Fruit fly (Drosophila melanogaster) whole organism, embryonic: ENCODE data around the gene CG12766.

ENCODE experiments used
- Aef1 ChIP-seq: fragments of 200-800 bp; sonication (Bioruptor generic); IDR thresholded peaks from 3 replicates; pipeline ENCODE4 v1.3.6; 2022; ENCODE audit warnings: missing biosample characterization, missing genetic modification characterization
- Antp ChIP-seq: fragments of 200-800 bp; sonication (Bioruptor generic); optimal IDR thresholded peaks from 3 replicates; lab custom pipeline; 2016; ENCODE audit warnings: missing biosample characterization, missing genetic modification characterization
- Asciz ChIP-seq: fragments of 200-800 bp; sonication (Bioruptor generic); optimal IDR thresholded peaks from 2 replicates; lab custom pipeline; 2017; ENCODE audit warnings: missing biosample characterization, mild to moderate bottlenecking, missing genetic modification characterization, missing genetic modification reagents
- Atf-2 ChIP-seq: fragments of 200-800 bp; sonication (Bioruptor generic); optimal IDR thresholded peaks from 2 replicates; lab custom pipeline; 2016; ENCODE audit warnings: missing biosample characterization, missing genetic modification characterization
- Atf6 ChIP-seq: fragments of 200-800 bp; sonication (Bioruptor generic); IDR thresholded peaks from 2 replicates; pipeline ENCODE4 v1.3.6; 2022; ENCODE audit warnings: missing biosample characterization, missing genetic modification characterization
- CG12219 ChIP-seq: fragments of 200-800 bp; sonication (Bioruptor generic); optimal IDR thresholded peaks from 3 replicates; lab custom pipeline; 2018; ENCODE audit warnings: missing biosample characterization, mild to moderate bottlenecking, missing genetic modification characterization
- CG14965 ChIP-seq: fragments of 200-800 bp; sonication (Bioruptor generic); optimal IDR thresholded peaks from 2 replicates; lab custom pipeline; 2016; ENCODE audit warnings: missing biosample characterization, missing genetic modification characterization, borderline replicate concordance
- CG17186 ChIP-seq: fragments of 200-800 bp; sonication (Bioruptor generic); optimal IDR thresholded peaks from 3 replicates; lab custom pipeline; 2017; ENCODE audit warnings: missing biosample characterization, missing genetic modification reagents, missing genetic modification characterization
- CG17802 ChIP-seq: fragments of 200-800 bp; sonication (Bioruptor generic); optimal IDR thresholded peaks from 2 replicates; lab custom pipeline; 2018; ENCODE audit warnings: missing biosample characterization, mild to moderate bottlenecking, missing genetic modification characterization, moderate library complexity
- CG2712 ChIP-seq: fragments of 200-800 bp; optimal IDR thresholded peaks from 3 replicates; lab custom pipeline; 2019; ENCODE audit warnings: missing biosample characterization, mild to moderate bottlenecking, missing genetic modification characterization, moderate library complexity
- CG31365 ChIP-seq: fragments of 200-800 bp; sonication (Bioruptor generic); optimal IDR thresholded peaks from 2 replicates; lab custom pipeline; 2018; ENCODE audit warnings: missing biosample characterization, mild to moderate bottlenecking, missing genetic modification characterization
- CG34224 ChIP-seq: fragments of 200-800 bp; sonication (Bioruptor generic); IDR thresholded peaks from 3 replicates; pipeline ENCODE4 v1.3.6; 2022; ENCODE audit warnings: missing biosample characterization, missing genetic modification characterization; ENCODE audit not compliant: partially characterized antibody
- CG3838 ChIP-seq: fragments of 200-800 bp; sonication (Bioruptor generic); optimal IDR thresholded peaks from 3 replicates; lab custom pipeline; 2016; ENCODE audit warnings: missing biosample characterization, missing genetic modification characterization
- CG6654 ChIP-seq: fragments of 200-800 bp; sonication (Bioruptor generic); optimal IDR thresholded peaks from 2 replicates; lab custom pipeline; 2017; ENCODE audit warnings: missing biosample characterization, mild to moderate bottlenecking, missing genetic modification characterization
- CG7372 ChIP-seq: fragments of 200-800 bp; sonication (Bioruptor generic); IDR thresholded peaks from 2 replicates; pipeline ENCODE4 v1.3.6; 2022; ENCODE audit warnings: missing biosample characterization, missing genetic modification characterization
- CG8359 ChIP-seq: fragments of 200-800 bp; sonication (Bioruptor generic); optimal IDR thresholded peaks from 2 replicates; lab custom pipeline; 2017; ENCODE audit warnings: missing biosample characterization, mild to moderate bottlenecking, missing genetic modification characterization, borderline replicate concordance
- CG9215 ChIP-seq: fragments of 200-800 bp; sonication (Bioruptor generic); IDR thresholded peaks from 2 replicates; pipeline ENCODE4 v1.3.6; 2022; ENCODE audit warnings: missing biosample characterization, missing genetic modification characterization
- CG9817 ChIP-seq: fragments of 200-800 bp; sonication (Bioruptor generic); optimal IDR thresholded peaks from 2 replicates; lab custom pipeline; 2018; ENCODE audit warnings: missing biosample characterization, mild to moderate bottlenecking, missing genetic modification characterization, moderate library complexity
- Drgx ChIP-seq: fragments of 200-800 bp; sonication (Bioruptor generic); IDR thresholded peaks from 2 replicates; pipeline ENCODE4 v1.3.6; 2022; ENCODE audit warnings: missing biosample characterization, missing genetic modification characterization
- Ets65A ChIP-seq: fragments of 200-800 bp; sonication (Bioruptor generic); peaks from one replicate; lab custom pipeline; 2016; ENCODE audit warnings: missing biosample characterization, missing genetic modification characterization
- Fer1 ChIP-seq: fragments of 200-800 bp; sonication (Bioruptor generic); optimal IDR thresholded peaks from 2 replicates; lab custom pipeline; 2017; ENCODE audit warnings: missing biosample characterization, mild to moderate bottlenecking, missing genetic modification characterization
- H2.0 ChIP-seq: fragments of 200-800 bp; sonication (Bioruptor generic); IDR thresholded peaks from 2 replicates; pipeline ENCODE4 v1.3.6; 2022; ENCODE audit warnings: missing biosample characterization, missing genetic modification characterization
- HLHmδ ChIP-seq: fragments of 200-800 bp; sonication (Bioruptor generic); optimal IDR thresholded peaks from 2 replicates; lab custom pipeline; 2018; ENCODE audit warnings: missing biosample characterization, mild to moderate bottlenecking, missing genetic modification characterization, moderate library complexity
- Mad ChIP-seq: fragments of 200-800 bp; sonication (Bioruptor generic); optimal IDR thresholded peaks from 2 replicates; lab custom pipeline; 2016; ENCODE audit warnings: missing biosample characterization, missing genetic modification characterization
- Sox100B ChIP-seq: fragments of 200-800 bp; sonication (Bioruptor generic); optimal IDR thresholded peaks from 3 replicates; lab custom pipeline; 2018; ENCODE audit warnings: missing biosample characterization, mild to moderate bottlenecking, missing genetic modification characterization
- Xrp1 ChIP-seq: fragments of 200-800 bp; sonication (Bioruptor generic); IDR thresholded peaks from 2 replicates; pipeline ENCODE4 v1.3.6; 2022; ENCODE audit warnings: missing biosample characterization, missing genetic modification characterization
- ara ChIP-seq: fragments of 200-800 bp; sonication (Bioruptor generic); IDR thresholded peaks from 2 replicates; pipeline ENCODE4 v1.3.6; 2022; ENCODE audit warnings: missing biosample characterization, missing genetic modification characterization
- bowl ChIP-seq: fragments of 200-800 bp; sonication (Bioruptor generic); IDR thresholded peaks from 2 replicates; pipeline ENCODE4 v1.3.6; 2022; ENCODE audit warnings: missing biosample characterization, missing genetic modification characterization
- caup ChIP-seq: fragments of 200-800 bp; sonication (Bioruptor generic); optimal IDR thresholded peaks from 3 replicates; lab custom pipeline; 2017; ENCODE audit warnings: missing biosample characterization, mild to moderate bottlenecking, missing genetic modification characterization, moderate library complexity; ENCODE audit not compliant: severe bottlenecking
- chm ChIP-seq: fragments of 200-800 bp; sonication (Bioruptor generic); IDR thresholded peaks from 2 replicates; pipeline ENCODE4 v1.3.6; 2022; ENCODE audit warnings: missing biosample characterization, missing genetic modification characterization
- corto ChIP-seq: fragments of 200-800 bp; sonication (Bioruptor generic); optimal IDR thresholded peaks from 2 replicates; lab custom pipeline; 2016; ENCODE audit warnings: missing biosample characterization, mild to moderate bottlenecking, missing genetic modification characterization, moderate library complexity
- dan ChIP-seq: fragments of 200-800 bp; sonication (Bioruptor generic); IDR thresholded peaks from 2 replicates; pipeline ENCODE4 v1.3.6; 2022; ENCODE audit warnings: missing biosample characterization, missing genetic modification characterization
- danr ChIP-seq: fragments of 200-800 bp; sonication (Bioruptor generic); IDR thresholded peaks from 2 replicates; pipeline ENCODE4 v1.3.6; 2022; ENCODE audit warnings: missing biosample characterization, missing genetic modification characterization
- disco-r ChIP-seq: fragments of 200-800 bp; sonication (Bioruptor generic); optimal IDR thresholded peaks from 2 replicates; lab custom pipeline; 2016; ENCODE audit warnings: missing biosample characterization, missing genetic modification characterization
- fru ChIP-seq: fragments of >200 bp; optimal IDR thresholded peaks from 2 replicates; lab custom pipeline; 2017
- hb ChIP-seq: fragments of 200-800 bp; sonication (Bioruptor generic); IDR thresholded peaks from 3 replicates; pipeline ENCODE4 v1.3.6; 2022; ENCODE audit warnings: missing biosample characterization, missing genetic modification characterization; ENCODE audit not compliant: partially characterized antibody
- jing ChIP-seq: fragments of 200-800 bp; sonication (Bioruptor generic); optimal IDR thresholded peaks from 2 replicates; lab custom pipeline; 2018; ENCODE audit warnings: missing biosample characterization, mild to moderate bottlenecking, missing genetic modification characterization
- knrl ChIP-seq: fragments of 200-800 bp; sonication (Bioruptor generic); IDR thresholded peaks from 3 replicates; pipeline ENCODE4 v1.3.6; 2022; ENCODE audit warnings: missing biosample characterization, missing genetic modification characterization; ENCODE audit not compliant: partially characterized antibody
- lola ChIP-seq, 3 experiments: fragments of >200 bp in 2 of 3; fragments of 200-800 bp in 1 of 3; sonication (Bioruptor generic) in 1 of 3; optimal IDR thresholded peaks; 2 replicates each; lab custom pipeline; 2017 to 2019; ENCODE audit warnings: missing biosample characterization in 3 of 3, missing genetic modification characterization in 3 of 3, mild to moderate bottlenecking in 1 of 3, moderate library complexity in 1 of 3
- nerfin-1 ChIP-seq: fragments of 200-800 bp; sonication (Bioruptor generic); optimal IDR thresholded peaks from 3 replicates; lab custom pipeline; 2019; ENCODE audit warnings: missing biosample characterization, mild to moderate bottlenecking, missing genetic modification characterization, moderate library complexity
- nom ChIP-seq: fragments of 200-800 bp; sonication (Bioruptor generic); optimal IDR thresholded peaks from 2 replicates; lab custom pipeline; 2017; ENCODE audit warnings: missing biosample characterization, missing genetic modification characterization, mild to moderate bottlenecking, moderate library complexity, missing genetic modification reagents
- org-1 ChIP-seq: fragments of 200-800 bp; sonication (Bioruptor generic); optimal IDR thresholded peaks from 2 replicates; lab custom pipeline; 2017; ENCODE audit warnings: missing biosample characterization, missing genetic modification characterization
- pfk ChIP-seq: fragments of 200-800 bp; sonication (Bioruptor generic); optimal IDR thresholded peaks from 2 replicates; lab custom pipeline; 2018; ENCODE audit warnings: missing biosample characterization, mild to moderate bottlenecking, missing genetic modification characterization, moderate library complexity
- scrt ChIP-seq: fragments of 200-800 bp; sonication (Bioruptor generic); optimal IDR thresholded peaks from 2 replicates; lab custom pipeline; 2018; ENCODE audit warnings: missing biosample characterization, mild to moderate bottlenecking, missing genetic modification characterization, moderate library complexity
- sens-2 ChIP-seq: fragments of 200-800 bp; sonication (Bioruptor generic); IDR thresholded peaks from 2 replicates; pipeline ENCODE4 v1.3.6; 2022; ENCODE audit warnings: missing biosample characterization, missing genetic modification characterization
- seq ChIP-seq: fragments of 200-800 bp; sonication (Bioruptor generic); IDR thresholded peaks from 2 replicates; pipeline ENCODE4 v1.3.6; 2022; ENCODE audit warnings: missing biosample characterization, missing genetic modification characterization
- sim ChIP-seq: fragments of 200-800 bp; sonication (Bioruptor generic); IDR thresholded peaks from 2 replicates; pipeline ENCODE4 v1.3.6; 2022; ENCODE audit warnings: missing biosample characterization, missing genetic modification characterization
- tup ChIP-seq: fragments of 200-800 bp; sonication (Bioruptor generic); optimal IDR thresholded peaks from 2 replicates; lab custom pipeline; 2016; ENCODE audit warnings: missing biosample characterization, mild to moderate bottlenecking, missing genetic modification characterization, moderate library complexity
- vnd ChIP-seq: fragments of 200-800 bp; sonication (Bioruptor generic); IDR thresholded peaks from 3 replicates; pipeline ENCODE4 v1.3.6; 2022; ENCODE audit warnings: missing biosample characterization, missing genetic modification characterization; ENCODE audit not compliant: partially characterized antibody
- z ChIP-seq: fragments of 200-800 bp; sonication (Bioruptor generic); IDR thresholded peaks from 3 replicates; pipeline ENCODE4 v1.3.6; 2022; ENCODE audit warnings: missing biosample characterization, missing genetic modification characterization

The CG12766 gene

DNA sequence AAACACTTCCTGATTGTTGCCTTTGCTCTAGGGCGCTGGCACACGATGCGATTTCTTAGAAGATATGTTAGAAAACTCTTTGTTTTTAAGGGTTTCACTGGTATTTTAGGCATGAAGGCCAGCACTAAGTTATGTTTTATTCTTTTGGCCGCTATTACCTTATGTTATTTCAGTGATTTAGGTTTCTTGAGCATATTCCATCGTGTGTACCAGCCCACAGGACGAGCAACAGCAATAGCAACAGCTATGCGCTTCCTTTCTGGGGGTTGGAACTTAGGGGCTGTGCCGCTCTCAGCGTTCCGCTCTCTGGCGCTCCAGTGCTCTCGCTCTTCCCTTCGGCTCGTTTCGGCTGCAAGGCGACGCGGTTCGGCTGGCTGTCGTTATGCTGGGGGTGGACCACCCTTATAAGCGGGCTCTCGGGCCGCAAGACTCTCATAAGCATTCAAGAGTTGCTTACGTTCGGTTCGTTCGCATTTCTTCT, 43.6 kb upstream of the CG12766 start, which contains the start of gene scrt (continued):
- TF ChIP-seq Fer1 (GFP tag; lab: Kevin White, UChicago) = peak; percentile 59
- peak; percentile 42; the same call in 1 of the 3 replicates for TF ChIP-seq CG34224 (GFP tag; lab: Robert Waterston, UW)
- no peak for TF ChIP-seq Drgx
- TF ChIP-seq lola (GFP tag; optimal IDR thresholded peaks at IDR 0.05; lab: Kevin White, UChicago) = peak in 1 of 3 experiments; percentile 90
- peak; percentile 72; the same call in 2 of the 3 replicates for TF ChIP-seq knrl (GFP tag; lab: Robert Waterston, UW)
- peak; percentile 96 for TF ChIP-seq pfk
- TF ChIP-seq sens-2 (GFP tag; lab: Robert Waterston, UW) = no peak
- no peak for TF ChIP-seq tup (GFP tag; lab: Kevin White, UChicago)
- TF ChIP-seq CG2712 (tag; lab: Kevin White, UChicago) = peak; percentile 77
- TF ChIP-seq CG6654 = no peak
- TF ChIP-seq nerfin-1 (tag; lab: Kevin White, UChicago) = peak; percentile 59
- no peak for TF ChIP-seq CG7372 (GFP tag; lab: Robert Waterston, UW)
- 0 out of 3 replicates have a peak, but pooled peaks have one; percentile 39 for TF ChIP-seq hb (GFP tag; lab: Robert Waterston, UW)
- no peak for TF ChIP-seq chm (GFP tag; lab: Robert Waterston, UW)
- peak; percentile 100 for TF ChIP-seq scrt
- no peak for TF ChIP-seq CG14965 (GFP tag; lab: Kevin White, UChicago)
- no peak for TF ChIP-seq z
- TF ChIP-seq sim (GFP tag; lab: Robert Waterston, UW) = no peak
- no peak for TF ChIP-seq bowl (GFP tag; lab: Robert Waterston, UW)
- TF ChIP-seq danr (GFP tag; lab: Robert Waterston, UW) = no peak
- TF ChIP-seq Mad (GFP tag; lab: Kevin White, UChicago) = no peak
- TF ChIP-seq jing (GFP tag; lab: Kevin White, UChicago) = peak; percentile 29
- TF ChIP-seq seq = peak; percentile 73
- TF ChIP-seq disco-r (GFP tag; lab: Kevin White, UChicago) = no peak
- TF ChIP-seq fru (lab: Kevin White, UChicago) = no peak
- TF ChIP-seq Asciz = no peak
- no peak; the same call in 2 of the 3 replicates for TF ChIP-seq Aef1 (GFP tag; lab: Robert Waterston, UW)
- TF ChIP-seq Atf-2 (GFP tag; lab: Kevin White, UChicago) = no peak
- TF ChIP-seq nom = no peak
- no peak for TF ChIP-seq dan (GFP tag; lab: Robert Waterston, UW)
- TF ChIP-seq CG31365 = no peak
- TF ChIP-seq CG17802 = peak; percentile 7
- TF ChIP-seq CG9215 (GFP tag; lab: Robert Waterston, UW) = 0 out of 2 replicates have a peak, but pooled peaks have one; percentile 29
- peak; percentile 28 for TF ChIP-seq CG12219
- TF ChIP-seq org-1 (GFP tag; lab: Kevin White, UChicago) = peak; percentile 18
- TF ChIP-seq CG8359 = no peak
- TF ChIP-seq CG3838 (GFP tag; lab: Kevin White, UChicago) = no peak
- TF ChIP-seq Antp (GFP tag; lab: Kevin White, UChicago) = peak; percentile 4
- no peak for TF ChIP-seq HLHmδ (GFP tag; lab: Kevin White, UChicago)
- no peak for TF ChIP-seq caup (GFP tag; lab: Kevin White, UChicago)
- 0 out of 2 replicates have a peak, but pooled peaks have one; percentile 17 for TF ChIP-seq H2.0
- TF ChIP-seq CG17186 (GFP tag; lab: Kevin White, UChicago) = no peak
- TF ChIP-seq CG9817 (tag; lab: Kevin White, UChicago) = peak; percentile 11
- no peak for TF ChIP-seq Atf6
- TF ChIP-seq Xrp1 (GFP tag; lab: Robert Waterston, UW) = peak; percentile 80; the same call in 1 of the 2 replicates
- no peak for TF ChIP-seq corto (GFP tag; lab: Kevin White, UChicago)
- TF ChIP-seq Ets65A = peak; percentile 82
- TF ChIP-seq vnd (GFP tag; lab: Robert Waterston, UW) = peak; percentile 67; the same call in 2 of the 3 replicates
- peak; percentile 79 for TF ChIP-seq ara (GFP tag; lab: Robert Waterston, UW)
- no peak for TF ChIP-seq Sox100B
